Worm (Caenorhabditis elegans) whole organism, L2 larva: ENCODE measurements around the gene trk-1.

ENCODE experiments used
- Y55F3AM.14 ChIP-seq: fragments of 200-800 bp; sonication (Bioruptor generic); optimal IDR thresholded peaks from 2 replicates; lab custom pipeline; 2018; ENCODE audit warnings: mild to moderate bottlenecking, missing genetic modification characterization, missing compliant biosample characterization
- aly-2 ChIP-seq: fragments of 150-350 bp; optimal IDR thresholded peaks from 2 replicates; lab custom pipeline; 2014; ENCODE audit warnings: missing biosample characterization, missing genetic modification characterization
- blmp-1 ChIP-seq: sonication (generic microtip); optimal IDR thresholded peaks from 2 replicates; lab custom pipeline; 2017; ENCODE audit warnings: missing genetic modification characterization, mild to moderate bottlenecking, missing compliant biosample characterization, antibody characterized with exemption, moderate library complexity; ENCODE audit not compliant: insufficient read depth
- ceh-82 ChIP-seq: fragments of 150-350 bp; optimal IDR thresholded peaks from 2 replicates; lab custom pipeline; 2014; ENCODE audit warnings: missing biosample characterization, missing genetic modification characterization
- mbf-1 ChIP-seq: sonication (generic microtip); optimal IDR thresholded peaks from 2 replicates; lab custom pipeline; 2017; ENCODE audit warnings: missing biosample characterization, missing genetic modification characterization
- nhr-11 ChIP-seq: fragments of 150-350 bp; optimal IDR thresholded peaks from 2 replicates; lab custom pipeline; 2014; ENCODE audit warnings: missing biosample characterization, missing genetic modification characterization
- nhr-12 ChIP-seq: fragments of 150-350 bp; optimal IDR thresholded peaks from 2 replicates; lab custom pipeline; 2014; ENCODE audit warnings: missing biosample characterization, missing genetic modification characterization
- nhr-77 ChIP-seq: fragments of 150-350 bp; optimal IDR thresholded peaks from 2 replicates; lab custom pipeline; 2014; ENCODE audit warnings: missing biosample characterization, missing genetic modification characterization
- sem-4 ChIP-seq: fragments of 150-350 bp; optimal IDR thresholded peaks from 2 replicates; lab custom pipeline; 2014; ENCODE audit warnings: missing biosample characterization, missing genetic modification reagents, missing genetic modification characterization
- unc-39 ChIP-seq: fragments of 150-350 bp; optimal IDR thresholded peaks from 2 replicates; lab custom pipeline; 2014; ENCODE audit warnings: missing biosample characterization, missing genetic modification characterization

DNA sequence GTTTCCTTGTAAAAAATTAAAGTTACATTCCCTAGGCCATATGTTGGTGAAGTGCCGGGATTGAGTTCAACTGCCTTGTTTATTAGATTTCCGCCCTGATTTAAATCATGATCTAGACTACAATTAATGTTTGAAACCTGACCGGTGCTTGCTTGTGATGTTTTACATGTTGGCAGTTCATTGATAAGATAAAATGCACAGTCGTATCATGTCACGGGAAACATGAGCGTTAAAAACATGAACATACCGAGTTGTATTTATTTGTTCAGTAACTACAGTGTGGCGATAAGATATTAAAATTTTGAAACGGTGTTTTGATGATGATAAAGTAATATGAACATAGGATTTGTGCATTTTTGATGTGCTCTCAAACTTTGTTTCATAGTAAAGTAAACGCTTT lies 18.4 kb downstream of the trk-1 start:
- TF ChIP-seq aly-2 (tag; lab: Kevin White, UChicago) (no peak), mbf-1 (no peak), Y55F3AM.14 (GFP tag; lab: Kevin White, UChicago) (no peak), nhr-11 (tag; lab: Kevin White, UChicago) (no peak), blmp-1 (no peak), sem-4 (no peak), nhr-12 (tag; lab: Kevin White, UChicago) (no peak), ceh-82 (tag; lab: Kevin White, UChicago) (no peak), nhr-77 (no peak), unc-39 (no peak)
